Fruit fly (Drosophila melanogaster): ENCODE measurements around the gene CG18518.

DNA sequence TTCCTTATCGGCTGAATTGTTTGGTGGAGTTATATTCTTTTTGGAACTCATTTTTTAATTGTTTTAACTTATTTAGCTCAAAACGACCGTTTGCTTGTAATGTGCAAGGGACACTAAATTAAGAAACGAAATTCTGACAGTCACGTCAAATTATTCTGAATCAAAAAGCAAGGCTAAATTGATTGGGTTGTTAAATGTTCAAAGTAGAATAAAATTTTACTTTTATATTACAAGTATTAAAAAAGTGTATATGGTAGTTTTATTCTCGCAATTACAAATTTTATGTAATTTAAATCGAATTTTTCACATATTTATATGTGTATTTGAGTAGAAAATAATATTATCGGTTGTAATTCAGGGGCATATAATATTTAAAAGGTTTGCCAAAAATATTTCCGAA, at the start of gene CG18518:
- TF ChIP-seq bab1 (GFP tag; optimal IDR thresholded peaks at IDR 0.05) (no peak), kay (GFP tag; ENCODE audit: borderline replicate concordance) (no peak), CG7045 (GFP tag; optimal IDR thresholded peaks at IDR 0.05) (no peak), Clk (GFP tag; optimal IDR thresholded peaks at IDR 0.05) (no peak), CG12768 (GFP tag; optimal IDR thresholded peaks at IDR 0.05) (no peak), cic (GFP tag; optimal IDR thresholded peaks at IDR 0.05) (no peak), cnc (optimal IDR thresholded peaks at IDR 0.05) (no peak), Mnt (GFP tag; optimal IDR thresholded peaks at IDR 0.05) (no peak), tj (GFP tag; optimal IDR thresholded peaks at IDR 0.05) (no peak), pad (GFP tag; optimal IDR thresholded peaks at IDR 0.05) (no peak), Hr96 (GFP tag; optimal IDR thresholded peaks at IDR 0.05) (no peak), CG14711 (tag; optimal IDR thresholded peaks at IDR 0.05) (no peak), CG33017 (tag; optimal IDR thresholded peaks at IDR 0.05) (no peak), CG7101 (tag; optimal IDR thresholded peaks at IDR 0.05) (no peak)

All from whole organism, adult.